Fruit fly (Drosophila melanogaster): ENCODE data around the gene Mcad.

Gene Mcad

DNA sequence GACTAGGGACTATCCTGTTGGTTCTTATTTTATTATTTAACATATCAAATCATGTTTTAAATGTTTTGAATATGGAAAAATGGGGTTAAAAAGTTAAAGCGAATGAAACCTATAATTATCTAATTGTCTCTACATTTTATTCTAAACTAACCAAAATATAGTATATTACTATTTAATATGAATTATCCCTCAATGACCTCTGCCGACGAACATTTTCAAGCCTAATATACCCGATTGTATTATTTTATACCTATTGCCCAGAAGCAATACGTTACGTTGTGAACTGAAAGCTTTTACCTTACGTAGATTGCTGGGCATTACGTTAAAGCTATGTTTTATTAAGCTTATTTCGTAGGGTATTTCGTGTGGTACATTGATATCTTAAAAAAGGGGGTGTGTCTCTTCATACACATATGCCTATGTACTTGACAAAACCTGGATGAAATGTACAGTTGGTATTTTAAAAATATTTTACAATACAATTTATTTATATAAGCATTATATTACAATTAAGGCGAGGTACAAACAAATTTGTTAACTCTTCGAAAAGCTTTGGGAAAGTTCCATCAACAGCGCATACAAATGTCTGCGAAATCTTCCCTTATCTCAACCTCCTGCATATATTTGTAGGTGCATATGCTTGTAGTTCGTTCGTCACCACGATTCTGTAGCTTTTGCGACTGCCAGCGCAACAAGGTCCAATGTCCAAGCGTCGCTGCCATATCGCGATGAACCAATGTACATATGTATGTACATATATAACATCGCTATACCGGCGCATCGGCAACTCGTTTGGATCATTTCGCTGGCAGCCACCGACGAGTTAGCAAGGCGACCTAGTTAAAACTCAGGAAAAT, at the start of gene Mcad:
Gene Mcad (plus strand): TSS at position 790 of the 857 bp plus-strand sequence.
- TF ChIP-seq ey (GFP tag; optimal IDR thresholded peaks at IDR 0.05) (peak; percentile 92), woc (GFP tag; optimal IDR thresholded peaks at IDR 0.05) (peak; percentile 91), GATAd (GFP tag; optimal IDR thresholded peaks at IDR 0.05) (no peak), CrebA (GFP tag; optimal IDR thresholded peaks at IDR 0.05; ENCODE audit: borderline replicate concordance) (peak; percentile 96), CG32264 (GFP tag; optimal IDR thresholded peaks at IDR 0.05) (peak; percentile 87), Dif (GFP tag; optimal IDR thresholded peaks at IDR 0.05; ENCODE audit: partially characterized antibody) (peak; percentile 50), HLH106 (tag; optimal IDR thresholded peaks at IDR 0.05) (peak; percentile 97), dmrt93B (GFP tag; optimal IDR thresholded peaks at IDR 0.05) (peak; percentile 96), Myc (optimal IDR thresholded peaks at IDR 0.05) (peak; percentile 69), fru (GFP tag; optimal IDR thresholded peaks at IDR 0.05) (peak; percentile 95), dsf (GFP tag; optimal IDR thresholded peaks at IDR 0.05; ENCODE audit: borderline replicate concordance) (peak; percentile 37), foxo (GFP tag; optimal IDR thresholded peaks at IDR 0.05) (peak; percentile 76 to 97), lola (GFP tag; optimal IDR thresholded peaks at IDR 0.05) (no peak), sage (GFP tag; optimal IDR thresholded peaks at IDR 0.05) (peak; percentile 95), CG9705 (GFP tag; optimal IDR thresholded peaks at IDR 0.05) (peak; percentile 88), Abd-B (GFP tag; optimal IDR thresholded peaks at IDR 0.05) (no peak), Hr78 (GFP tag; optimal IDR thresholded peaks at IDR 0.05) (no peak), psq (GFP tag; optimal IDR thresholded peaks at IDR 0.05) (peak; percentile 94), Vsx2 (GFP tag; optimal IDR thresholded peaks at IDR 0.05; ENCODE audit: partially characterized antibody) (no peak), N (GFP tag; optimal IDR thresholded peaks at IDR 0.05) (no peak), Rel (GFP tag; optimal IDR thresholded peaks at IDR 0.05) (peak; percentile 96), Rel (tag; optimal IDR thresholded peaks at IDR 0.05) (peak; percentile 64), brk (GFP tag; optimal IDR thresholded peaks at IDR 0.05) (peak; percentile 96), pan (optimal IDR thresholded peaks at IDR 0.05) (peak; percentile 84), Sp1 (GFP tag; optimal IDR thresholded peaks at IDR 0.05) (peak; percentile 95), OdsH (GFP tag; optimal IDR thresholded peaks at IDR 0.05) (peak; percentile 97), Dfd (GFP tag; optimal IDR thresholded peaks at IDR 0.05) (no peak), Jra (GFP tag; optimal IDR thresholded peaks at IDR 0.05) (peak; percentile 43), br (GFP tag; optimal IDR thresholded peaks at IDR 0.05) (peak; percentile 90), dl (GFP tag; optimal IDR thresholded peaks at IDR 0.05; ENCODE audit: insufficient read depth in 1 of 2, partially characterized antibody in 2 of 2) (peak; percentile 22 to 44), Hnf4 (GFP tag; optimal IDR thresholded peaks at IDR 0.05) (peak; percentile 96), Mio (GFP tag; optimal IDR thresholded peaks at IDR 0.05) (peak; percentile 22), h (GFP tag; optimal IDR thresholded peaks at IDR 0.05) (peak; percentile 96), sv (GFP tag; optimal IDR thresholded peaks at IDR 0.05) (peak; percentile 88), usp (GFP tag; optimal IDR thresholded peaks at IDR 0.05) (no peak), jim (GFP tag; optimal IDR thresholded peaks at IDR 0.05) (no peak), Hr83 (GFP tag; optimal IDR thresholded peaks at IDR 0.05; ENCODE audit: poor library complexity, severe bottlenecking) (peak; percentile 28), tai (GFP tag; optimal IDR thresholded peaks at IDR 0.05) (no peak), rgr (GFP tag; optimal IDR thresholded peaks at IDR 0.05) (peak; percentile 97)

DNA sequence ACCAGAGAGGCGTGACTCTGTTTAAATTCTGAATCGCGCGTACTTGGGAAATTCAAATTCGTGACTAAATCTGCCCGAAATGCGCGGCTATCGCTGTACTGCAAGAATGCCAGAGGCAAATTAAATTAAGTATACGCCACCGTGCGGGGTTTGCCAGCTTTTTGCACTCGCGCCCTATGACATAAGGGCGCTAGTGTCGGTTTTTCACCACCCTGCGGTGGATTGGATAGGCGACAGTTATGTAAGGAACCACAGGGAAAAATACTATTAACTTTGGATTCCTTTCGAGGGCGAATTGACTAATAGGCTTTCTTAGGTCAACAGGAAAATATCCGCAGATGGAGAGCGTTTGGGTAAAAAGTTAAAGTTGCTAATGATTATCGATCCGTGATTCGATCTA, 23.6 kb upstream of the Mcad start, which contains the start of gene CG44195:
Gene CG44195 (minus strand): TSS at position 101 of the 400 bp plus-strand sequence.
- TF ChIP-seq sage (GFP tag; optimal IDR thresholded peaks at IDR 0.05) (no peak), brk (GFP tag; optimal IDR thresholded peaks at IDR 0.05) (no peak), pan (optimal IDR thresholded peaks at IDR 0.05) (no peak), Myc (optimal IDR thresholded peaks at IDR 0.05) (no peak), dmrt93B (GFP tag; optimal IDR thresholded peaks at IDR 0.05) (no peak), Vsx2 (GFP tag; optimal IDR thresholded peaks at IDR 0.05; ENCODE audit: partially characterized antibody) (no peak), usp (GFP tag; optimal IDR thresholded peaks at IDR 0.05) (no peak), dsf (GFP tag; optimal IDR thresholded peaks at IDR 0.05; ENCODE audit: borderline replicate concordance) (no peak)
